Worm (Caenorhabditis elegans) whole organism, L4 larva: ENCODE measurements around the gene M03C11.6.

ENCODE experiments used
- Y48G9A.11 ChIP-seq: fragments of 200-800 bp; sonication (Bioruptor generic); IDR thresholded peaks from 2 replicates; pipeline ENCODE4 v1.3.6; 2022; ENCODE audit warnings: missing genetic modification reagents, missing genetic modification characterization, missing compliant biosample characterization
- Y5F2A.4 ChIP-seq: fragments of 200-800 bp; sonication (Bioruptor generic); optimal IDR thresholded peaks from 2 replicates; lab custom pipeline; 2018; ENCODE audit warnings: mild to moderate bottlenecking, missing genetic modification characterization, missing compliant biosample characterization
- ZK337.2 ChIP-seq: fragments of 200-800 bp; sonication (Bioruptor generic); IDR thresholded peaks from 2 replicates; pipeline ENCODE4 v1.3.6; 2022; ENCODE audit warnings: missing genetic modification reagents, missing genetic modification characterization, missing compliant biosample characterization
- ZK546.5 ChIP-seq, 2 experiments: sonication (generic microtip); optimal IDR thresholded peaks; 2 replicates each; lab custom pipeline; 2017; ENCODE audit warnings: missing biosample characterization in 2 of 2, missing genetic modification characterization in 2 of 2
- aha-1 ChIP-seq: fragments of 150-350 bp; peaks from one replicate; lab custom pipeline; 2014; ENCODE audit warnings: missing biosample characterization, missing genetic modification characterization
- attf-4 ChIP-seq: sonication (generic microtip); optimal IDR thresholded peaks from 3 replicates; lab custom pipeline; 2017; ENCODE audit warnings: missing biosample characterization, missing genetic modification characterization
- daf-16 ChIP-seq, 3 experiments: sonication (generic microtip); optimal IDR thresholded peaks; 2 replicates each; lab custom pipeline; 2016 to 2017; ENCODE audit warnings: missing genetic modification characterization in 3 of 3, missing genetic modification reagents in 3 of 3, mild to moderate bottlenecking in 2 of 3, missing compliant biosample characterization in 2 of 3, missing biosample characterization in 1 of 3, moderate library complexity in 1 of 3
- dmd-6 ChIP-seq: fragments of 200-800 bp; sonication (Bioruptor generic); IDR thresholded peaks from 2 replicates; pipeline ENCODE4 v1.3.6; 2022; ENCODE audit warnings: missing genetic modification reagents, missing genetic modification characterization, missing compliant biosample characterization
- dmd-8 ChIP-seq: fragments of 200-800 bp; sonication (Bioruptor generic); IDR thresholded peaks from 2 replicates; pipeline ENCODE4 v1.3.6; 2022; ENCODE audit warnings: missing genetic modification characterization, missing compliant biosample characterization
- dpl-1 ChIP-seq: fragments of 150-350 bp; optimal IDR thresholded peaks from 2 replicates; lab custom pipeline; 2014; ENCODE audit warnings: missing biosample characterization, missing genetic modification reagents, missing genetic modification characterization
- duxl-1 ChIP-seq: sonication (generic microtip); optimal IDR thresholded peaks from 2 replicates; lab custom pipeline; 2016; ENCODE audit warnings: mild to moderate bottlenecking, missing genetic modification characterization, moderate library complexity, missing compliant biosample characterization; ENCODE audit not compliant: poor library complexity
- dve-1 ChIP-seq: sonication (generic microtip); optimal IDR thresholded peaks from 2 replicates; lab custom pipeline; 2017; ENCODE audit warnings: antibody characterized with exemption, mild to moderate bottlenecking, missing genetic modification characterization, missing compliant biosample characterization; ENCODE audit not compliant: insufficient read depth
- egl-43 ChIP-seq: fragments of 200-800 bp; sonication (Bioruptor generic); IDR thresholded peaks from 2 replicates; pipeline ENCODE4 v1.3.6; 2022; ENCODE audit warnings: missing genetic modification reagents, missing genetic modification characterization, missing compliant biosample characterization
- fkh-10 ChIP-seq: fragments of 150-350 bp; optimal IDR thresholded peaks from 2 replicates; lab custom pipeline; 2014; ENCODE audit warnings: missing biosample characterization, missing genetic modification reagents, missing genetic modification characterization
- gei-8 ChIP-seq: fragments of 200-800 bp; sonication (Bioruptor generic); optimal IDR thresholded peaks from 2 replicates; lab custom pipeline; 2018; ENCODE audit warnings: mild to moderate bottlenecking, missing genetic modification characterization, missing compliant biosample characterization
- hif-1 ChIP-seq, 2 experiments: sonication (generic microtip); optimal IDR thresholded peaks; 2 replicates each; lab custom pipeline; 2016 to 2017; ENCODE audit warnings: missing compliant biosample characterization in 2 of 2, missing genetic modification characterization in 2 of 2, missing genetic modification reagents in 2 of 2, missing genotype in 2 of 2, mild to moderate bottlenecking in 1 of 2
- hlh-11 ChIP-seq: fragments of 200-800 bp; sonication (Bioruptor generic); optimal IDR thresholded peaks from 2 replicates; lab custom pipeline; 2018; ENCODE audit warnings: mild to moderate bottlenecking, missing genetic modification characterization, missing compliant biosample characterization
- lin-1 ChIP-seq: fragments of 200-800 bp; sonication (Bioruptor generic); IDR thresholded peaks from 2 replicates; pipeline ENCODE4 v1.3.6; 2022; ENCODE audit warnings: missing genetic modification reagents, missing genetic modification characterization, missing compliant biosample characterization
- lin-13 ChIP-seq: fragments of 150-350 bp; optimal IDR thresholded peaks from 2 replicates; lab custom pipeline; 2014; ENCODE audit warnings: missing biosample characterization, missing genetic modification reagents, missing genetic modification characterization
- lin-39 ChIP-seq: fragments of 150-350 bp; optimal IDR thresholded peaks from 2 replicates; lab custom pipeline; 2014; ENCODE audit warnings: missing biosample characterization, missing genetic modification reagents, missing genetic modification characterization
- madf-9 ChIP-seq: fragments of 200-800 bp; sonication (Bioruptor generic); conservative IDR thresholded peaks from 2 replicates; pipeline ENCODE4 v1.3.6; 2022; ENCODE audit warnings: missing genetic modification reagents, missing genetic modification characterization, missing compliant biosample characterization
- mes-2 ChIP-seq: sonication (generic microtip); optimal IDR thresholded peaks from 2 replicates; lab custom pipeline; 2016; ENCODE audit warnings: missing genotype, mild to moderate bottlenecking, missing genetic modification characterization, missing compliant biosample characterization; ENCODE audit not compliant: poor library complexity, severe bottlenecking
- nhr-102 ChIP-seq: sonication (generic microtip); optimal IDR thresholded peaks from 2 replicates; lab custom pipeline; 2016; ENCODE audit warnings: mild to moderate bottlenecking, missing genetic modification characterization, moderate library complexity, missing compliant biosample characterization
- nhr-11 ChIP-seq: fragments of 150-350 bp; optimal IDR thresholded peaks from 2 replicates; lab custom pipeline; 2014; ENCODE audit warnings: missing biosample characterization, missing genetic modification characterization
- nhr-237 ChIP-seq: sonication (generic microtip); optimal IDR thresholded peaks from 2 replicates; lab custom pipeline; 2017; ENCODE audit warnings: missing biosample characterization, missing genetic modification characterization
- nhr-25 ChIP-seq: sonication (generic microtip); optimal IDR thresholded peaks from 2 replicates; lab custom pipeline; 2017; ENCODE audit warnings: missing genetic modification characterization, mild to moderate bottlenecking, missing compliant biosample characterization, antibody characterized with exemption, moderate library complexity, borderline replicate concordance; ENCODE audit not compliant: insufficient read depth
- nhr-28 ChIP-seq: fragments of 150-350 bp; optimal IDR thresholded peaks from 2 replicates; lab custom pipeline; 2014; ENCODE audit warnings: missing biosample characterization, missing genetic modification characterization
- pqm-1 ChIP-seq: sonication (generic microtip); optimal IDR thresholded peaks from 2 replicates; lab custom pipeline; 2017; ENCODE audit warnings: missing biosample characterization, missing genetic modification characterization
- unc-130 ChIP-seq: sonication (generic microtip); optimal IDR thresholded peaks from 2 replicates; lab custom pipeline; 2016; ENCODE audit warnings: missing genetic modification reagents, missing genetic modification characterization, missing compliant biosample characterization
- unc-62 ChIP-seq, 3 experiments: fragments of 150-350 bp in 1 of 3; sonication (generic microtip); optimal IDR thresholded peaks in 2 of 3; peaks in 1 of 3; 1 replicate in 1 of 3; 2 replicates in 2 of 3; lab custom pipeline; 2014 to 2017; ENCODE audit warnings: missing biosample characterization in 3 of 3, missing genetic modification characterization in 3 of 3, missing genetic modification reagents in 3 of 3, missing genotype in 1 of 3
- zag-1 ChIP-seq: fragments of 150-350 bp; optimal IDR thresholded peaks from 2 replicates; lab custom pipeline; 2014; ENCODE audit warnings: missing biosample characterization, missing genetic modification characterization

M03C11.6 gene

ce11 chrIII:10379632-10380031, 44.2 kb downstream of the M03C11.6 start:
- peak in 1 of 2 experiments; percentile 15 for TF ChIP-seq unc-62 (GFP tag; optimal IDR thresholded peaks at IDR 0.05 in 1 of 2; lab: Kevin White, UChicago)
- no peak for TF ChIP-seq unc-62 (tag; optimal IDR thresholded peaks at IDR 0.05; lab: Kevin White, UChicago)
- TF ChIP-seq egl-43 (GFP tag; lab: Robert Waterston, UW) = no peak
- no peak for TF ChIP-seq daf-16 (GFP tag; optimal IDR thresholded peaks at IDR 0.05; lab: Kevin White, UChicago)
- TF ChIP-seq daf-16 (tag; optimal IDR thresholded peaks at IDR 0.05; lab: Kevin White, UChicago) = peak; percentile 12
- no peak for TF ChIP-seq dve-1 (tag; lab: Kevin White, UChicago)
- no peak for TF ChIP-seq hif-1 (tag; optimal IDR thresholded peaks at IDR 0.05; lab: Kevin White, UChicago)
- TF ChIP-seq unc-130 (GFP tag; lab: Kevin White, UChicago) = no peak
- peak; percentile 44 for TF ChIP-seq aha-1 (tag; lab: Kevin White, UChicago)
- no peak for TF ChIP-seq dmd-6 (GFP tag; lab: Robert Waterston, UW)

ce11 chrIII:10378899-10379298, 44.9 kb downstream of the M03C11.6 start:
- peak; percentile 73 for TF ChIP-seq pqm-1 (tag; lab: Kevin White, UChicago)
- TF ChIP-seq dmd-6 (GFP tag; lab: Robert Waterston, UW) = peak; percentile 49
- peak; percentile 69 for TF ChIP-seq nhr-28 (tag; lab: Kevin White, UChicago)
- TF ChIP-seq dve-1 (tag; lab: Kevin White, UChicago) = peak; percentile 35
- peak in 1 of 2 experiments; percentile 25 for TF ChIP-seq hif-1 (tag; optimal IDR thresholded peaks at IDR 0.05; lab: Kevin White, UChicago)
- no peak for TF ChIP-seq daf-16 (GFP tag; optimal IDR thresholded peaks at IDR 0.05; lab: Kevin White, UChicago)
- peak; percentile 75 for TF ChIP-seq daf-16 (tag; optimal IDR thresholded peaks at IDR 0.05; lab: Kevin White, UChicago)
- TF ChIP-seq aha-1 (tag; lab: Kevin White, UChicago) = no peak
- TF ChIP-seq hlh-11 (tag; lab: Kevin White, UChicago) = peak; percentile 35
- no peak for TF ChIP-seq attf-4 (tag; lab: Kevin White, UChicago)

ce11 chrIII:10376041-10376440, 47.8 kb downstream of the M03C11.6 start:
- TF ChIP-seq lin-1 (GFP tag; lab: Robert Waterston, UW) (no peak), dmd-8 (no peak), lin-39 (no peak), hlh-11 (tag; lab: Kevin White, UChicago) (peak; percentile 45), daf-16 (GFP tag; optimal IDR thresholded peaks at IDR 0.05; lab: Kevin White, UChicago) (no peak), daf-16 (tag; optimal IDR thresholded peaks at IDR 0.05; lab: Kevin White, UChicago) (peak; percentile 54), zag-1 (tag; lab: Kevin White, UChicago) (no peak), nhr-102 (no peak), ZK546.5 (tag; optimal IDR thresholded peaks at IDR 0.05; lab: Kevin White, UChicago) (no peak), Y48G9A.11 (GFP tag; lab: Robert Waterston, UW) (no peak), hif-1 (tag; optimal IDR thresholded peaks at IDR 0.05; lab: Kevin White, UChicago) (no peak), egl-43 (GFP tag; lab: Robert Waterston, UW) (no peak), duxl-1 (no peak), unc-62 (GFP tag; optimal IDR thresholded peaks at IDR 0.05 in 1 of 2; lab: Kevin White, UChicago) (no peak), unc-62 (tag; optimal IDR thresholded peaks at IDR 0.05; lab: Kevin White, UChicago) (no peak), nhr-28 (tag; lab: Kevin White, UChicago) (peak; percentile 44), gei-8 (no peak), dpl-1 (GFP tag; lab: Kevin White, UChicago) (no peak), mes-2 (tag; lab: Kevin White, UChicago) (no peak), fkh-10 (GFP tag; lab: Kevin White, UChicago) (no peak), ZK337.2 (GFP tag; lab: Robert Waterston, UW) (no peak), madf-9 (no peak), nhr-11 (tag; lab: Kevin White, UChicago) (no peak), nhr-25 (tag; lab: Kevin White, UChicago) (no peak), aha-1 (tag; lab: Kevin White, UChicago) (no peak), Y5F2A.4 (no peak), lin-13 (GFP tag; lab: Kevin White, UChicago) (no peak), nhr-237 (tag; lab: Kevin White, UChicago) (no peak), dve-1 (tag; lab: Kevin White, UChicago) (peak; percentile 46), dmd-6 (GFP tag; lab: Robert Waterston, UW) (peak; percentile 20; the same call in 1 of the 2 replicates), pqm-1 (tag; lab: Kevin White, UChicago) (peak; percentile 82)
